Fruit fly (Drosophila melanogaster) whole organism, wandering third instar larva: ENCODE measurements around the gene Osi20.

Experiments used
- Abd-B ChIP-seq: fragments of >200 bp; optimal IDR thresholded peaks from 2 replicates; lab custom pipeline; 2017; ENCODE audit warnings: missing biosample characterization, missing genetic modification characterization
- CG32264 ChIP-seq: fragments of 200-800 bp; sonication (Bioruptor generic); optimal IDR thresholded peaks from 2 replicates; lab custom pipeline; 2016; ENCODE audit warnings: missing biosample characterization, missing genetic modification characterization
- CG9705 ChIP-seq: fragments of 200-800 bp; sonication (Bioruptor generic); optimal IDR thresholded peaks from 2 replicates; lab custom pipeline; 2018; ENCODE audit warnings: missing biosample characterization, mild to moderate bottlenecking, missing genetic modification characterization
- CrebA ChIP-seq: fragments of 200-800 bp; sonication (Bioruptor generic); optimal IDR thresholded peaks from 2 replicates; lab custom pipeline; 2016; ENCODE audit warnings: missing biosample characterization, mild to moderate bottlenecking, missing genetic modification characterization, borderline replicate concordance
- Dfd ChIP-seq: fragments of >200 bp; optimal IDR thresholded peaks from 2 replicates; lab custom pipeline; 2017; ENCODE audit warnings: missing biosample characterization, missing genetic modification characterization
- GATAd ChIP-seq: sonication (Bioruptor generic); optimal IDR thresholded peaks from 2 replicates; lab custom pipeline; 2016; ENCODE audit warnings: missing biosample characterization, missing genetic modification characterization
- HLH106 ChIP-seq: fragments of 200-800 bp; optimal IDR thresholded peaks from 3 replicates; lab custom pipeline; 2019; ENCODE audit warnings: missing biosample characterization, mild to moderate bottlenecking, missing genetic modification characterization, moderate library complexity
- Hnf4 ChIP-seq: fragments of 200-800 bp; sonication (Bioruptor generic); optimal IDR thresholded peaks from 2 replicates; lab custom pipeline; 2016; ENCODE audit warnings: missing biosample characterization, mild to moderate bottlenecking, missing genetic modification characterization
- Hr78 ChIP-seq: fragments of >200 bp; optimal IDR thresholded peaks from 2 replicates; lab custom pipeline; 2017; ENCODE audit warnings: missing biosample characterization, missing genetic modification characterization
- Hr83 ChIP-seq: fragments of 200-300 bp; sonication (Bioruptor generic); optimal IDR thresholded peaks from 2 replicates; lab custom pipeline; 2016; ENCODE audit warnings: missing biosample characterization, mild to moderate bottlenecking, missing genetic modification characterization, moderate library complexity; ENCODE audit not compliant: poor library complexity, severe bottlenecking
- Jra ChIP-seq: sonication (Bioruptor generic); optimal IDR thresholded peaks from 2 replicates; lab custom pipeline; 2016; ENCODE audit warnings: missing biosample characterization, missing genetic modification characterization
- Mio ChIP-seq: sonication (Bioruptor generic); optimal IDR thresholded peaks from 2 replicates; lab custom pipeline; 2016; ENCODE audit warnings: missing biosample characterization, missing genetic modification characterization
- Myc ChIP-seq: fragments of >200 bp; optimal IDR thresholded peaks from 2 replicates; lab custom pipeline; 2017
- N ChIP-seq: fragments of >200 bp; optimal IDR thresholded peaks from 2 replicates; lab custom pipeline; 2018; ENCODE audit warnings: missing biosample characterization, missing external identifiers, missing genetic modification characterization
- OdsH ChIP-seq: fragments of 200-800 bp; sonication (Bioruptor generic); optimal IDR thresholded peaks from 2 replicates; lab custom pipeline; 2016; ENCODE audit warnings: missing biosample characterization, mild to moderate bottlenecking, missing genetic modification characterization
- Rel ChIP-seq, 2 experiments: fragments of 200-800 bp; sonication (Bioruptor generic) in 1 of 2; optimal IDR thresholded peaks; 2 replicates in 1 of 2; 3 replicates in 1 of 2; lab custom pipeline; 2016 to 2019; ENCODE audit warnings: mild to moderate bottlenecking in 2 of 2, missing biosample characterization in 2 of 2, missing genetic modification characterization in 2 of 2, moderate library complexity in 1 of 2
- Sp1 ChIP-seq: fragments of 200-800 bp; sonication (Bioruptor generic); optimal IDR thresholded peaks from 3 replicates; lab custom pipeline; 2019; ENCODE audit warnings: missing biosample characterization, mild to moderate bottlenecking, missing genetic modification characterization, moderate library complexity
- Vsx2 ChIP-seq: fragments of 200-300, 225-300 bp; sonication (Bioruptor generic); optimal IDR thresholded peaks from 2 replicates; lab custom pipeline; 2018; ENCODE audit warnings: missing biosample characterization, missing genetic modification characterization; ENCODE audit not compliant: partially characterized antibody
- br ChIP-seq: fragments of 200-800 bp; sonication (Bioruptor generic); optimal IDR thresholded peaks from 2 replicates; lab custom pipeline; 2016; ENCODE audit warnings: missing biosample characterization, missing genetic modification characterization
- brk ChIP-seq: fragments of 200-800 bp; sonication (Bioruptor generic); optimal IDR thresholded peaks from 2 replicates; lab custom pipeline; 2016; ENCODE audit warnings: missing biosample characterization, mild to moderate bottlenecking, missing genetic modification characterization
- dl ChIP-seq, 2 experiments: fragments of 175-275, 200-275 bp in 1 of 2; fragments of 200-275 bp in 1 of 2; sonication (Bioruptor generic); optimal IDR thresholded peaks; lab custom pipeline; 2018; ENCODE audit warnings: mild to moderate bottlenecking in 2 of 2, missing biosample characterization in 2 of 2, missing genetic modification characterization in 2 of 2, moderate library complexity in 2 of 2; ENCODE audit not compliant: partially characterized antibody in 2 of 2, insufficient read depth in 1 of 2
- dmrt93B ChIP-seq: fragments of 200-800 bp; sonication (Bioruptor generic); optimal IDR thresholded peaks from 2 replicates; lab custom pipeline; 2018; ENCODE audit warnings: missing biosample characterization, mild to moderate bottlenecking, missing genetic modification characterization
- dsf ChIP-seq: sonication (Bioruptor generic); optimal IDR thresholded peaks from 2 replicates; lab custom pipeline; 2016; ENCODE audit warnings: missing biosample characterization, missing genetic modification characterization, borderline replicate concordance
- ey ChIP-seq: fragments of 200-800 bp; sonication (Bioruptor generic); optimal IDR thresholded peaks from 2 replicates; lab custom pipeline; 2016; ENCODE audit warnings: missing biosample characterization, missing genetic modification characterization
- foxo ChIP-seq, 2 experiments: fragments of 200-800 bp; sonication (Bioruptor generic); optimal IDR thresholded peaks; 2 replicates in 1 of 2; 3 replicates in 1 of 2; lab custom pipeline; 2016 to 2017; ENCODE audit warnings: missing biosample characterization in 2 of 2, missing genetic modification characterization in 2 of 2
- fru ChIP-seq: fragments of 200-800 bp; sonication (Bioruptor generic); optimal IDR thresholded peaks from 3 replicates; lab custom pipeline; 2016; ENCODE audit warnings: missing biosample characterization, mild to moderate bottlenecking, missing genetic modification characterization
- h ChIP-seq: fragments of 200-800 bp; sonication (Bioruptor generic); optimal IDR thresholded peaks from 3 replicates; lab custom pipeline; 2016; ENCODE audit warnings: missing biosample characterization, mild to moderate bottlenecking, missing genetic modification characterization
- jim ChIP-seq: fragments of 175-275, 200-325 bp; sonication (Bioruptor generic); optimal IDR thresholded peaks from 2 replicates; lab custom pipeline; 2016; ENCODE audit warnings: missing biosample characterization, mild to moderate bottlenecking, missing genetic modification characterization
- pan ChIP-seq: fragments of >200 bp; optimal IDR thresholded peaks from 2 replicates; lab custom pipeline; 2017
- psq ChIP-seq: fragments of 200-800 bp; sonication (Bioruptor generic); optimal IDR thresholded peaks from 3 replicates; lab custom pipeline; 2017; ENCODE audit warnings: missing biosample characterization, mild to moderate bottlenecking, missing genetic modification characterization, moderate library complexity
- rgr ChIP-seq: fragments of 200-800 bp; sonication (Bioruptor generic); optimal IDR thresholded peaks from 3 replicates; lab custom pipeline; 2016; ENCODE audit warnings: missing biosample characterization, mild to moderate bottlenecking, missing genetic modification characterization
- sage ChIP-seq: fragments of 200-800 bp; sonication (Bioruptor generic); optimal IDR thresholded peaks from 2 replicates; lab custom pipeline; 2016; ENCODE audit warnings: missing biosample characterization, mild to moderate bottlenecking, missing genetic modification characterization
- sv ChIP-seq: fragments of 200-800 bp; sonication (Bioruptor generic); optimal IDR thresholded peaks from 3 replicates; lab custom pipeline; 2016; ENCODE audit warnings: missing biosample characterization, missing genetic modification characterization
- tai ChIP-seq: sonication (Bioruptor generic); optimal IDR thresholded peaks from 2 replicates; lab custom pipeline; 2016; ENCODE audit warnings: missing biosample characterization, missing genetic modification characterization
- usp ChIP-seq: fragments of >200 bp; optimal IDR thresholded peaks from 2 replicates; lab custom pipeline; 2017; ENCODE audit warnings: missing biosample characterization, missing genetic modification characterization
- woc ChIP-seq: sonication (Bioruptor generic); optimal IDR thresholded peaks from 2 replicates; lab custom pipeline; 2016; ENCODE audit warnings: missing biosample characterization, mild to moderate bottlenecking, missing genetic modification characterization

The Osi20 gene

dm6 chr3R:6352436-6352835, 12.5 kb downstream of the Osi20 start:
- TF ChIP-seq dsf (GFP tag; lab: Kevin White, UChicago), result no peak
- TF ChIP-seq psq (GFP tag; lab: Kevin White, UChicago), result no peak
- TF ChIP-seq Hnf4 (GFP tag; lab: Kevin White, UChicago), result no peak
- TF ChIP-seq sage (GFP tag; lab: Kevin White, UChicago), result no peak
- TF ChIP-seq CG32264 (GFP tag; lab: Kevin White, UChicago), result no peak
- TF ChIP-seq dl (GFP tag; optimal IDR thresholded peaks at IDR 0.05; lab: Kevin White, UChicago; ENCODE audit: insufficient read depth in 1 of 2, partially characterized antibody in 2 of 2), result no peak
- no peak for TF ChIP-seq GATAd
- no peak for TF ChIP-seq woc (GFP tag; lab: Kevin White, UChicago)
- no peak for TF ChIP-seq Vsx2
- TF ChIP-seq N (GFP tag; lab: Kevin White, UChicago), result no peak
- TF ChIP-seq tai (GFP tag; lab: Kevin White, UChicago), result no peak
- TF ChIP-seq OdsH, result no peak
- TF ChIP-seq Sp1 (GFP tag; lab: Kevin White, UChicago), result no peak

- TF ChIP-seq woc (GFP tag; lab: Kevin White, UChicago), result no peak
- peak; percentile 28 for TF ChIP-seq Rel (GFP tag; optimal IDR thresholded peaks at IDR 0.05; lab: Kevin White, UChicago)
- TF ChIP-seq Rel (tag; optimal IDR thresholded peaks at IDR 0.05; lab: Kevin White, UChicago), result peak; percentile 81
- no peak for TF ChIP-seq GATAd
- TF ChIP-seq Hr78 (GFP tag; lab: Kevin White, UChicago), result no peak
- TF ChIP-seq dl (GFP tag; optimal IDR thresholded peaks at IDR 0.05; lab: Kevin White, UChicago; ENCODE audit: insufficient read depth in 1 of 2, partially characterized antibody in 2 of 2), result peak in 1 of 2 experiments; percentile 40
- peak; percentile 23 for TF ChIP-seq HLH106
- no peak for TF ChIP-seq Dfd (GFP tag; lab: Kevin White, UChicago)
- peak; percentile 14 for TF ChIP-seq h
- no peak for TF ChIP-seq jim (GFP tag; lab: Kevin White, UChicago)
- no peak for TF ChIP-seq Mio (GFP tag; lab: Kevin White, UChicago)
- no peak for TF ChIP-seq CG9705
- TF ChIP-seq psq (GFP tag; lab: Kevin White, UChicago), result no peak
- peak; percentile 9 for TF ChIP-seq br
- no peak for TF ChIP-seq CrebA (GFP tag; lab: Kevin White, UChicago)
- TF ChIP-seq sage (GFP tag; lab: Kevin White, UChicago), result no peak
- TF ChIP-seq ey (GFP tag; lab: Kevin White, UChicago), result no peak
- TF ChIP-seq fru (GFP tag; lab: Kevin White, UChicago), result no peak
- TF ChIP-seq Hr83 (GFP tag; lab: Kevin White, UChicago), result peak; percentile 55
- TF ChIP-seq Jra (GFP tag; lab: Kevin White, UChicago), result no peak
- TF ChIP-seq Vsx2, result no peak
- TF ChIP-seq sv (GFP tag; lab: Kevin White, UChicago), result no peak
- peak in 1 of 2 experiments; percentile 10 for TF ChIP-seq foxo (GFP tag; optimal IDR thresholded peaks at IDR 0.05; lab: Kevin White, UChicago)
These were observed 13.2 kb downstream of the Osi20 start for dm6 chr3R:6352893-6353623.

- TF ChIP-seq Hr83 (GFP tag; lab: Kevin White, UChicago) (peak; percentile 10), Hnf4 (GFP tag; lab: Kevin White, UChicago) (peak; percentile 60), dl (GFP tag; optimal IDR thresholded peaks at IDR 0.05; lab: Kevin White, UChicago; ENCODE audit: insufficient read depth in 1 of 2, partially characterized antibody in 2 of 2) (no peak), Sp1 (GFP tag; lab: Kevin White, UChicago) (no peak), tai (GFP tag; lab: Kevin White, UChicago) (no peak), GATAd (no peak), brk (GFP tag; lab: Kevin White, UChicago) (peak; percentile 69), ey (GFP tag; lab: Kevin White, UChicago) (peak; percentile 78), sage (GFP tag; lab: Kevin White, UChicago) (peak; percentile 30), sv (GFP tag; lab: Kevin White, UChicago) (peak; percentile 9), CG9705 (peak; percentile 33), psq (GFP tag; lab: Kevin White, UChicago) (peak; percentile 91), CrebA (GFP tag; lab: Kevin White, UChicago) (no peak), foxo (GFP tag; optimal IDR thresholded peaks at IDR 0.05; lab: Kevin White, UChicago) (peak in 1 of 2 experiments; percentile 86), Myc (no peak), Mio (GFP tag; lab: Kevin White, UChicago) (no peak), pan (lab: Kevin White, UChicago) (no peak), jim (GFP tag; lab: Kevin White, UChicago) (no peak), br (peak; percentile 70), HLH106 (peak; percentile 73), fru (GFP tag; lab: Kevin White, UChicago) (peak; percentile 87), dmrt93B (no peak), h (peak; percentile 83), Rel (GFP tag; optimal IDR thresholded peaks at IDR 0.05; lab: Kevin White, UChicago) (no peak), Rel (tag; optimal IDR thresholded peaks at IDR 0.05; lab: Kevin White, UChicago) (no peak), Hr78 (GFP tag; lab: Kevin White, UChicago) (no peak), Dfd (GFP tag; lab: Kevin White, UChicago) (no peak), N (GFP tag; lab: Kevin White, UChicago) (no peak), woc (GFP tag; lab: Kevin White, UChicago) (peak; percentile 75), dsf (GFP tag; lab: Kevin White, UChicago) (peak; percentile 30), rgr (peak; percentile 76), Abd-B (GFP tag; lab: Kevin White, UChicago) (no peak), CG32264 (GFP tag; lab: Kevin White, UChicago) (no peak), Jra (GFP tag; lab: Kevin White, UChicago) (no peak), usp (GFP tag; lab: Kevin White, UChicago) (no peak), Vsx2 (no peak)
These were observed 13.9 kb downstream of the Osi20 start for dm6 chr3R:6353624-6354352.
